Worm (Caenorhabditis elegans): Measurements from ENCODE around the gene rbmx-2.
A peak's percentile ranks its signal among the peaks of the same experiment; 100 is the strongest.

DNA sequence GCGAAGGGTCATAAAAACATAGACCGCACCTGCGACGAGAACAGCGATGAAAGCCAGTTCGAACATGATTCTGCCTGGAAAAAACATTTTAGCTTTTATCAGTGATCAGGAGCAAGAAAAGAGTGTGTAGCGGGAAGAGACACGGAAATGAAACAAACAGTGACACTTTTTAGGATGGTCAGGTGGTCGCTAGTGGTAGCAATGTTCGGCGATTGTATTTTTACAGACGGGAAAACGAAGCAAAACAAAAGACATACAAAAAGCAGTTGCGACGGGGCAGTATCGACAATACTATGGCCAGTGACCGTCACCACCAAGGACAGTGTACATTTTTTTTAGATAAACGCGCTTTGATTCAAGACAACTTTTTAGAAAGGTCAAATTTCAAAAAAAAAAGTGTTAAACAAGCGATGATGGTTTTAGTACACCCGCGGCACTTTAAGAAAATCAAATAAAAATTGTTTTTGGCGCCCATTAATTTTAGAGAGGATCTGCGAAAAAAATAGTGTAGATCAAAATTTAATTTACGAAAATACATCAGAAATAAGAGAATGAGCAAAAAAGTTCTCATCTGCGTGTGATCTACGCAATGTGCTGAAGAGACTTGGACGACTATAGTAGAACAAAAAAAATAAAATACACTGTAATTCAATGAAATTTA, 38.8 kb upstream of the rbmx-2 start, which contains the start of gene T24H7.9:
- no peak for TF ChIP-seq nhr-11 (tag; optimal IDR thresholded peaks at IDR 0.05)
- peak; percentile 27 for TF ChIP-seq fos-1 (tag; optimal IDR thresholded peaks at IDR 0.05)
- no peak for TF ChIP-seq ztf-11 (tag; optimal IDR thresholded peaks at IDR 0.05)
- TF ChIP-seq snpc-4 (tag; optimal IDR thresholded peaks at IDR 0.05) = no peak
- TF ChIP-seq mbf-1 (tag; optimal IDR thresholded peaks at IDR 0.05) = no peak

Measured in whole organism, L2 larva.